Fruit fly (Drosophila melanogaster): ENCODE measurements around the gene CG4998.

- no peak for TF ChIP-seq N (GFP tag; optimal IDR thresholded peaks at IDR 0.05)
- no peak for TF ChIP-seq pan (optimal IDR thresholded peaks at IDR 0.05)
- TF ChIP-seq Sp1 (GFP tag; optimal IDR thresholded peaks at IDR 0.05), result no peak
- no peak for TF ChIP-seq ey (GFP tag; optimal IDR thresholded peaks at IDR 0.05)
- no peak for TF ChIP-seq psq (GFP tag; optimal IDR thresholded peaks at IDR 0.05)
- TF ChIP-seq fru (GFP tag; optimal IDR thresholded peaks at IDR 0.05), result no peak
- TF ChIP-seq h (GFP tag; optimal IDR thresholded peaks at IDR 0.05), result no peak
- no peak for TF ChIP-seq br (GFP tag; optimal IDR thresholded peaks at IDR 0.05)
- TF ChIP-seq usp (GFP tag; optimal IDR thresholded peaks at IDR 0.05), result no peak
- TF ChIP-seq Vsx2 (GFP tag; optimal IDR thresholded peaks at IDR 0.05; ENCODE audit: partially characterized antibody), result no peak
- TF ChIP-seq Myc (optimal IDR thresholded peaks at IDR 0.05), result no peak
- TF ChIP-seq OdsH (GFP tag; optimal IDR thresholded peaks at IDR 0.05), result no peak
- TF ChIP-seq CG9705 (GFP tag; optimal IDR thresholded peaks at IDR 0.05), result no peak
These were observed 52.5 kb downstream of the CG4998 start for dm6 chr3L:16391257-16391656.

All from whole organism, wandering third instar larva.